Worm (Caenorhabditis elegans) whole organism, L3 larva: Measurements from ENCODE around the gene clc-7.

Experiments used
- R02D3.7 ChIP-seq: fragments of 150-350 bp; optimal IDR thresholded peaks from 2 replicates; lab custom pipeline; 2014; ENCODE audit warnings: missing biosample characterization, missing genetic modification characterization
- ZK546.5 ChIP-seq: sonication (generic microtip); optimal IDR thresholded peaks from 2 replicates; lab custom pipeline; 2017; ENCODE audit warnings: missing biosample characterization, missing genetic modification characterization
- nhr-77 ChIP-seq: fragments of 150-350 bp; optimal IDR thresholded peaks from 2 replicates; lab custom pipeline; 2014; ENCODE audit warnings: missing biosample characterization, missing genetic modification characterization
- unc-62 ChIP-seq: fragments of 150-350 bp; sonication (generic microtip); optimal IDR thresholded peaks from 4 replicates; lab custom pipeline; 2014; ENCODE audit warnings: missing biosample characterization, missing genetic modification reagents, missing genetic modification characterization

ce11 chrX:5084080-5084479 is 16.2 kb downstream of the clc-7 start:
- TF ChIP-seq nhr-77 (no peak), ZK546.5 (tag; lab: Kevin White, UChicago) (no peak), unc-62 (no peak), R02D3.7 (no peak)
